Fruit fly (Drosophila melanogaster): Measurements from ENCODE around the gene hemo.

The hemo gene

dm6 chr3R:18583881-18584545 lies 19.0 kb upstream of the hemo start (continued):
- TF ChIP-seq gro (GFP tag; optimal IDR thresholded peaks at IDR 0.05) (peak; percentile 97), pzg (GFP tag; optimal IDR thresholded peaks at IDR 0.05) (peak; percentile 16), maf-S (GFP tag; optimal IDR thresholded peaks at IDR 0.05) (peak; percentile 94), Camta (GFP tag; optimal IDR thresholded peaks at IDR 0.05) (peak; percentile 97), CG3995 (GFP tag; optimal IDR thresholded peaks at IDR 0.05) (peak; percentile 67), CG4282 (GFP tag; optimal IDR thresholded peaks at IDR 0.05) (peak; percentile 87), Xbp1 (GFP tag; optimal IDR thresholded peaks at IDR 0.05) (peak; percentile 97), CG12769 (tag; optimal IDR thresholded peaks at IDR 0.05) (peak; percentile 97), ro (GFP tag; IDR thresholded peaks at IDR 0.05) (peak; percentile 88), luna (GFP tag; optimal IDR thresholded peaks at IDR 0.05) (peak; percentile 86), CG10654 (GFP tag; optimal IDR thresholded peaks at IDR 0.05) (peak; percentile 96), MBD-R2 (GFP tag; IDR thresholded peaks at IDR 0.05) (peak; percentile 76), CG10209 (GFP tag; optimal IDR thresholded peaks at IDR 0.05) (peak; percentile 99), Dek (tag; optimal IDR thresholded peaks at IDR 0.05) (peak; percentile 95), CG12155 (GFP tag; optimal IDR thresholded peaks at IDR 0.05) (peak; percentile 94), CrebB (tag; optimal IDR thresholded peaks at IDR 0.05) (peak; percentile 94), HHEX (GFP tag; optimal IDR thresholded peaks at IDR 0.05) (peak; percentile 97), fd96Cb (tag; optimal IDR thresholded peaks at IDR 0.05) (peak; percentile 97), B-H1 (GFP tag; IDR thresholded peaks at IDR 0.05) (peak; percentile 86), eyg (GFP tag; optimal IDR thresholded peaks at IDR 0.05) (peak; percentile 92), Nf-YB (GFP tag; optimal IDR thresholded peaks at IDR 0.05) (peak; percentile 89), Kr (GFP tag; optimal IDR thresholded peaks at IDR 0.05) (peak; percentile 84), NC2β (GFP tag; optimal IDR thresholded peaks at IDR 0.05) (peak; percentile 97), Spps (tag; optimal IDR thresholded peaks at IDR 0.05) (peak; percentile 96), CG11723 (GFP tag; optimal IDR thresholded peaks at IDR 0.05) (peak; percentile 94), PHDP (tag; optimal IDR thresholded peaks at IDR 0.05) (peak; percentile 97), CG8388 (GFP tag; optimal IDR thresholded peaks at IDR 0.05) (peak; percentile 95), CG1024 (GFP tag; IDR thresholded peaks at IDR 0.05) (peak; percentile 88), CG2875 (GFP tag; optimal IDR thresholded peaks at IDR 0.05) (peak; percentile 98), psq (GFP tag; optimal IDR thresholded peaks at IDR 0.05) (peak; percentile 95), gsb (GFP tag; IDR thresholded peaks at IDR 0.05) (peak; percentile 95), CG15011 (GFP tag; optimal IDR thresholded peaks at IDR 0.05) (peak; percentile 95), CG17361 (GFP tag; IDR thresholded peaks at IDR 0.05) (peak; percentile 98), grn (GFP tag; optimal IDR thresholded peaks at IDR 0.05) (peak; percentile 77), CG34376 (GFP tag; optimal IDR thresholded peaks at IDR 0.05) (peak; percentile 91), ara (GFP tag; IDR thresholded peaks at IDR 0.05) (peak; percentile 95), CG31388 (GFP tag; optimal IDR thresholded peaks at IDR 0.05) (peak; percentile 91), z (GFP tag; IDR thresholded peaks at IDR 0.05) (peak; percentile 77; the same call in 2 of the 3 replicates), CG9437 (GFP tag; optimal IDR thresholded peaks at IDR 0.05) (peak; percentile 93), CG18619 (GFP tag; optimal IDR thresholded peaks at IDR 0.05) (peak; percentile 97), gsb-n (tag; optimal IDR thresholded peaks at IDR 0.05) (peak; percentile 94), CG7745 (tag; optimal IDR thresholded peaks at IDR 0.05) (peak; percentile 84), CG6854 (GFP tag; optimal IDR thresholded peaks at IDR 0.05) (peak; percentile 93), Awh (GFP tag; IDR thresholded peaks at IDR 0.05) (peak; percentile 95), slou (GFP tag; optimal IDR thresholded peaks at IDR 0.05) (peak; percentile 94), CG4707 (GFP tag; optimal IDR thresholded peaks at IDR 0.05) (peak; percentile 96), CG7839 (tag; optimal IDR thresholded peaks at IDR 0.05) (peak; percentile 97), D19B (GFP tag; optimal IDR thresholded peaks at IDR 0.05) (peak; percentile 90), Dfd (GFP tag; optimal IDR thresholded peaks at IDR 0.05) (no peak), caup (GFP tag; optimal IDR thresholded peaks at IDR 0.05; ENCODE audit: severe bottlenecking) (peak; percentile 97)
